Worm (Caenorhabditis elegans) whole organism, L3 larva: ENCODE data around the gene dhs-13.

ENCODE experiments used
- ZK546.5 ChIP-seq: sonication (generic microtip); optimal IDR thresholded peaks from 2 replicates; lab custom pipeline; 2017; ENCODE audit warnings: missing biosample characterization, missing genetic modification characterization
- ama-1 ChIP-seq: fragments of 150-350 bp; optimal IDR thresholded peaks from 2 replicates; lab custom pipeline; 2018
- ceh-16 ChIP-seq: sonication (generic microtip); optimal IDR thresholded peaks from 2 replicates; lab custom pipeline; 2017; ENCODE audit warnings: missing biosample characterization, missing genetic modification characterization
- ceh-28 ChIP-seq: fragments of 150-350 bp; optimal IDR thresholded peaks from 2 replicates; lab custom pipeline; 2014; ENCODE audit warnings: missing biosample characterization, missing genetic modification reagents, missing genetic modification characterization
- ceh-82 ChIP-seq: fragments of 150-350 bp; optimal IDR thresholded peaks from 2 replicates; lab custom pipeline; 2014; ENCODE audit warnings: missing biosample characterization, missing genetic modification characterization
- ceh-9 ChIP-seq: sonication (generic microtip); optimal IDR thresholded peaks from 2 replicates; lab custom pipeline; 2018; ENCODE audit warnings: missing biosample characterization, missing genetic modification characterization
- daf-12 ChIP-seq: fragments of 150-350 bp; optimal IDR thresholded peaks from 2 replicates; lab custom pipeline; 2014; ENCODE audit warnings: missing biosample characterization, missing genetic modification reagents, missing genetic modification characterization
- egl-27 ChIP-seq: sonication (generic microtip); optimal IDR thresholded peaks from 4 replicates; lab custom pipeline; 2017; ENCODE audit warnings: missing biosample characterization, missing genetic modification reagents, missing genetic modification characterization
- egl-5 ChIP-seq: fragments of 150-350 bp; optimal IDR thresholded peaks from 2 replicates; lab custom pipeline; 2017; ENCODE audit warnings: missing biosample characterization, missing genetic modification reagents, missing genetic modification characterization, inconsistent platforms
- eor-1 ChIP-seq, 2 experiments: fragments of 150-350 bp; optimal IDR thresholded peaks; 2 replicates each; lab custom pipeline; 2014 to 2018; ENCODE audit warnings: missing biosample characterization in 2 of 2, missing genetic modification characterization in 2 of 2
- fkh-10 ChIP-seq: sonication (generic microtip); optimal IDR thresholded peaks from 2 replicates; lab custom pipeline; 2017; ENCODE audit warnings: missing biosample characterization, missing genetic modification reagents, missing genetic modification characterization
- fkh-2 ChIP-seq: fragments of 150-350 bp; optimal IDR thresholded peaks from 2 replicates; lab custom pipeline; 2014; ENCODE audit warnings: missing biosample characterization, missing genetic modification reagents, missing genetic modification characterization
- fos-1 ChIP-seq: fragments of 150-350 bp; optimal IDR thresholded peaks from 2 replicates; lab custom pipeline; 2014; ENCODE audit warnings: missing biosample characterization, missing genetic modification characterization
- hmg-11 ChIP-seq: sonication (generic microtip); optimal IDR thresholded peaks from 2 replicates; lab custom pipeline; 2016; ENCODE audit warnings: missing genetic modification characterization, missing compliant biosample characterization
- jun-1 ChIP-seq: fragments of 150-350 bp; optimal IDR thresholded peaks from 2 replicates; lab custom pipeline; 2014; ENCODE audit warnings: missing biosample characterization, missing genetic modification reagents, missing genetic modification characterization
- lin-39 ChIP-seq: fragments of 150-350 bp; optimal IDR thresholded peaks from 2 replicates; lab custom pipeline; 2018; ENCODE audit warnings: missing biosample characterization, missing genetic modification reagents, missing genetic modification characterization
- mdl-1 ChIP-seq: fragments of 150-350 bp; optimal IDR thresholded peaks from 2 replicates; lab custom pipeline; 2014; ENCODE audit warnings: missing biosample characterization, missing genetic modification characterization
- mml-1 ChIP-seq: fragments of 150-350 bp; sonication (generic microtip); optimal IDR thresholded peaks from 3 replicates; lab custom pipeline; 2014; ENCODE audit warnings: missing biosample characterization, missing genetic modification characterization
- nhr-11 ChIP-seq: fragments of 150-350 bp; optimal IDR thresholded peaks from 2 replicates; lab custom pipeline; 2014; ENCODE audit warnings: missing biosample characterization, missing genetic modification characterization
- nhr-23 ChIP-seq: fragments of 150-350 bp; optimal IDR thresholded peaks from 2 replicates; lab custom pipeline; 2014; ENCODE audit warnings: missing biosample characterization, missing genetic modification reagents, missing genetic modification characterization
- nhr-28 ChIP-seq: fragments of 150-350 bp; optimal IDR thresholded peaks from 2 replicates; lab custom pipeline; 2014; ENCODE audit warnings: missing biosample characterization, missing genetic modification characterization
- nhr-43 ChIP-seq: sonication (generic microtip); optimal IDR thresholded peaks from 2 replicates; lab custom pipeline; 2016; ENCODE audit warnings: mild to moderate bottlenecking, missing genetic modification characterization, missing compliant biosample characterization; ENCODE audit not compliant: poor library complexity, severe bottlenecking
- nhr-67 ChIP-seq: fragments of 150-350 bp; optimal IDR thresholded peaks from 2 replicates; lab custom pipeline; 2014; ENCODE audit warnings: missing biosample characterization, missing genetic modification characterization
- pha-4 ChIP-seq: fragments of 150-350 bp; optimal IDR thresholded peaks from 2 replicates; lab custom pipeline; 2014; ENCODE audit warnings: missing biosample characterization, missing genetic modification reagents, missing genetic modification characterization
- pqm-1 ChIP-seq: fragments of 150-350 bp; optimal IDR thresholded peaks from 2 replicates; lab custom pipeline; 2017; ENCODE audit warnings: missing biosample characterization, missing genetic modification characterization, inconsistent platforms
- skn-1 ChIP-seq: fragments of 150-350 bp; optimal IDR thresholded peaks from 2 replicates; lab custom pipeline; 2014; ENCODE audit warnings: missing biosample characterization, missing genetic modification characterization
- snpc-4 ChIP-seq: fragments of 150-350 bp; optimal IDR thresholded peaks from 2 replicates; lab custom pipeline; 2014; ENCODE audit warnings: missing biosample characterization, missing genetic modification characterization
- tbx-2 ChIP-seq: sonication (generic microtip); optimal IDR thresholded peaks from 2 replicates; lab custom pipeline; 2016; ENCODE audit warnings: mild to moderate bottlenecking, missing genetic modification characterization, missing compliant biosample characterization
- unc-39 ChIP-seq: sonication (generic microtip); optimal IDR thresholded peaks from 4 replicates; lab custom pipeline; 2017; ENCODE audit warnings: missing biosample characterization, missing genetic modification characterization
- unc-62 ChIP-seq: fragments of 150-350 bp; sonication (generic microtip); optimal IDR thresholded peaks from 4 replicates; lab custom pipeline; 2014; ENCODE audit warnings: missing biosample characterization, missing genetic modification reagents, missing genetic modification characterization
- zag-1 ChIP-seq: fragments of 150-350 bp; optimal IDR thresholded peaks from 2 replicates; lab custom pipeline; 2014; ENCODE audit warnings: missing biosample characterization, missing genetic modification characterization
- ztf-4 ChIP-seq: fragments of 150-350 bp; optimal IDR thresholded peaks from 2 replicates; lab custom pipeline; 2014; ENCODE audit warnings: missing biosample characterization, missing genetic modification characterization

Gene dhs-13

DNA sequence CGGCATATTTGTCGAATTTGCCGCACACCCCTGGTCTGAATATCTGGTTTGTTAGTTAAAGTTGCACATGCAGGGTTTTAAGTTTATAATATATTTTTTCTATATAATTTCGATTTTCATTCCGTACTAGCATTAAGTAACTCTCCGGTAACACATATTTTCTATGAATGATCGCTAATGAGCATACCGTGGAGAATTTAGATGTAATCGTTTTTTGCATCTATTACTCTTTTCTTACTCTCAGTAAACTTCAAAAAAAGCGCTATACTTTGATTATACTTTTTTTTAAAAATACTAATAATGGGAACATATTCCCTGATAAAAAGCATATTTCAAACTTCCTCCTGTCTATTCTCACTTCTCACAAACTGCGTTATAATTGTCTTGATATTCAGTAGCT lies 37.0 kb downstream of the dhs-13 start, which contains the start of gene str-160:
Gene str-160 (plus strand): TSS at position 301 of the 400 bp plus-strand sequence.
- TF ChIP-seq unc-62 (no peak), nhr-67 (tag; lab: Kevin White, UChicago) (no peak), lin-39 (tag; lab: Kevin White, UChicago) (no peak), nhr-43 (tag; lab: Kevin White, UChicago) (no peak)

DNA sequence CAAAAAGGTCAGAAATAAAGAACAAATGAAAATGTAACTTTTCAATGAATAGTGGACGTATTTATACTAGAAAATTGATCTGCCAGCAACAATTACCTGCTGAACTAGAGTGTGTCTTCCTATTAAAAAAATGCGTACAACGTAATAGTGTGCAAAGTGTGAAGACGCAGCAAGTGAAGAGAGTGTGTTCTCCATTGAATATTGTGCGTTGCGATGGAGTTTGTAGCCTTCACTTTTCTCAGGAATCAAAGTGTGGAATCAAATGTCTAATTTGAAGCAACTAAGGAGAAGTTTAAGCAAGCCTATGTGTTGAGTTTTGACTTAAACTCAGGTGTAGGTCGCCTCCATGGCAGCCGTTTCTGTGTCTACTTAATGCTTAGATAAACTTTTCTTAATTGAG lies 39.6 kb downstream of the dhs-13 start, which contains the start of gene gst-21:
Gene gst-21 (minus strand): TSS at position 101 of the 400 bp plus-strand sequence.
- no peak for TF ChIP-seq daf-12
- TF ChIP-seq ceh-9 (tag; lab: Kevin White, UChicago), result no peak
- TF ChIP-seq mdl-1 (tag; lab: Kevin White, UChicago), result no peak
- TF ChIP-seq ceh-82, result no peak
- TF ChIP-seq ceh-28 (tag; lab: Kevin White, UChicago), result no peak
- no peak for TF ChIP-seq fkh-2 (tag; lab: Kevin White, UChicago)
- TF ChIP-seq nhr-67 (tag; lab: Kevin White, UChicago), result no peak

DNA sequence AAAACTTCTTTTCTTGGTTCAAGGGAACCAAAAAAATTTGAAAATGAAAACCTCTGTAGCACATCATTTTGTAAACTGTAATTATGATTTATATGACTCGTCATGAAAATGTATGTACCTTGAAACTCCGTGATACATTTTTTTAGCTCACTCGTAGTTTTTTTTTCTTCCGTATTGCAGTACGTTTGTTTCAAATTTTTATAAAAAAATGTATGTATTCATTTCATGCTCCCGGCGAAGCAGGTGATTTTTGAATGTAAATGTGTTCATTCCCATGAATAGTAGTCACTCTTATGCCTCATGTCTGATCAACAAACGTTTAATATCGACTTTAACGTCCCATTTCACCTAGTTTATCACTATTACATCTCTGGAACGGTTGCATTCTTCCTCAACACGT lies 46.2 kb downstream of the dhs-13 start, which contains the start of gene sri-27:
Gene sri-27 (plus strand): TSS at position 301 of the 400 bp plus-strand sequence.
- TF ChIP-seq nhr-23 (no peak), jun-1 (tag; lab: Kevin White, UChicago) (no peak), nhr-28 (no peak), nhr-11 (tag; lab: Kevin White, UChicago) (no peak), skn-1 (tag; lab: Kevin White, UChicago) (no peak)

DNA sequence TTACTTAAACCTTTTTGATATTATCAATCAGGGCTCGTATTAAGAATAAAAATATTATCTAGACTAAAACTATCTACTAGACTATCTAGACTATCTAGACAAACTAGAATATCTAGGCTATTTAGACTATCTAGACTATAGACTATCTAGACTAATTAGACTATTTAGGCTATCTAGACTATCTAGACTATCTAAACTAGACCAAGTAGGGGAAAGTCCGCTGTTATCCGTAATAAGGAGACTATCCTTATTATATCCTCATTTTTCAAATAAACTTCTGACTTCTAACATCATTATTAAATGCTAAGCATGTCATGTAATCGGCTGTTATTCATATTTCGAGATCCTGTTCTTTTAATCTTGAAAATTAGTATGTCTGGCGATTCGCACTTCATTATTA lies 49.6 kb downstream of the dhs-13 start, which contains the start of gene srw-101:
Gene srw-101 (plus strand): TSS at position 301 of the 400 bp plus-strand sequence.
- no peak for TF ChIP-seq eor-1 (tag; optimal IDR thresholded peaks at IDR 0.05; lab: Kevin White, UChicago)
- TF ChIP-seq ZK546.5 (tag; lab: Kevin White, UChicago), result no peak
- no peak for TF ChIP-seq pha-4 (tag; lab: Kevin White, UChicago)
- TF ChIP-seq pqm-1 (tag; lab: Kevin White, UChicago), result no peak
- no peak for TF ChIP-seq unc-62
- no peak for TF ChIP-seq fkh-10
- TF ChIP-seq hmg-11 (tag; lab: Kevin White, UChicago), result no peak
- TF ChIP-seq, all 47 proteins: peak for 0

DNA sequence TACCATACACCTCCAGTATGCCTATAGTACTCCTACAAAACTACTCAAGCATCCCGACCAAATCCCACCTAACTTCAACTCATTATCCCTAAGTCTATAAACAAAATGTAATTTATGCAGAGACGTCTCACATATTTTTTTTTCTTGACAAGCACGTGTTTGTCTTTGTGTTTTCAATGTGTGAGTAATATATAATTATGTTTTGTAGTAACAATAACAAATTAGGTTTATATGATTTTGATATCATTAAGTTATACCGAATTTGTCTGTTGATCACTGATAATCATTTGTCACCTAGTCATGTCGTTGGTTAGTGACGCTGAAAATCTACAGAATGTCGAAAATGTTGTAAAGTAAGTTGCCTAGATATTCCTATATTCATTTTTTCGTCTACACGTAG lies 51.6 kb downstream of the dhs-13 start, which contains the start of gene srw-102:
Gene srw-102 (plus strand): TSS at position 301 of the 400 bp plus-strand sequence.
- TF ChIP-seq mml-1 (tag; lab: Kevin White, UChicago) (no peak), jun-1 (tag; lab: Kevin White, UChicago) (no peak), ceh-16 (no peak), eor-1 (tag; optimal IDR thresholded peaks at IDR 0.05; lab: Kevin White, UChicago) (no peak), fos-1 (no peak), ZK546.5 (tag; lab: Kevin White, UChicago) (no peak), unc-39 (tag; lab: Kevin White, UChicago) (no peak)

DNA sequence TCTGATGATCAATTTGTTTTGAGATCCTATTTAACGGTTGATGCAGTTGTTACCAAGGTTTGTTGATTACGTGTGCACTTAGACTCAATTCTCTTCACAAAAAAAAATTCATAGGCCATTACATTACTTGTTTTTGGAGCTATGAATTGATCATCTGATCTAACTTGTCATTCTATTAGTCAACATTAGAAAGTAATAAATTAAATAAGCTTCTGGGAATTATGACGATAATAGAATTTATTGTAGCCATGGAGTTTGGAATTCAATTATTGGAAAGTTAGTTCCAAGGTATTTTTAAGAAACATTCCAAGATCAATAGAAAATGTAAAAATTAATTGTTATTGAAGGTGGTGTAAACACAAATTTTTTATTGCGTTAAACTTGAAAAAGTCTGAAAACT lies 53.3 kb downstream of the dhs-13 start:
- TF ChIP-seq egl-5 (no peak), tbx-2 (tag; lab: Kevin White, UChicago) (no peak), ceh-9 (tag; lab: Kevin White, UChicago) (no peak), ceh-16 (no peak), unc-62 (no peak), snpc-4 (no peak), ama-1 (lab: Kevin White, UChicago) (no peak)
- TF ChIP-seq, all 47 proteins: peak for 0

DNA sequence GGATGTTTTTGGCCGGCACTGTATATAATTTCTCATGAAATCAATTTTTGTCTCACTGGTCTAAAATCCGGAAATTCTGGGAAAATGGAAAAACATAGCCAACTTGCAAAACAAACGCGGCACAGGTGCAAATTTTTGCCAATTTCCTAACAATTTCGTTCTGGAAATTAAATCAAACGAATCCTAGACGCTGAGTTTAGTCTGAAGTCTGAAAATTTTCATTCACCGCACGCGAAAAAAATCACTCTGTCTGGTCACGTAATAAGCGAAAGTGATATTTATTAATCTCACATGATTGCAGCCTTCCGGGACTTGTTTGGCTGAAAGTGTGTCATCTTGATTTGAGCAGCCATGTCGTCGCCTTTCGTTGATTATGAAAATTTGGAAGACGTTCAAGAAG lies 54.6 kb downstream of the dhs-13 start, which contains the start of gene srw-103:
Gene srw-103 (plus strand): TSS at position 301 of the 400 bp plus-strand sequence.
- TF ChIP-seq nhr-67 (tag; lab: Kevin White, UChicago) (no peak), egl-27 (tag; lab: Kevin White, UChicago) (no peak), zag-1 (tag; lab: Kevin White, UChicago) (no peak), pqm-1 (tag; lab: Kevin White, UChicago) (no peak), unc-62 (no peak), ztf-4 (tag; lab: Kevin White, UChicago) (no peak), hmg-11 (tag; lab: Kevin White, UChicago) (no peak)
